Fruit fly (Drosophila melanogaster): ENCODE results near the gene CG43220.

Gene CG43220

DNA sequence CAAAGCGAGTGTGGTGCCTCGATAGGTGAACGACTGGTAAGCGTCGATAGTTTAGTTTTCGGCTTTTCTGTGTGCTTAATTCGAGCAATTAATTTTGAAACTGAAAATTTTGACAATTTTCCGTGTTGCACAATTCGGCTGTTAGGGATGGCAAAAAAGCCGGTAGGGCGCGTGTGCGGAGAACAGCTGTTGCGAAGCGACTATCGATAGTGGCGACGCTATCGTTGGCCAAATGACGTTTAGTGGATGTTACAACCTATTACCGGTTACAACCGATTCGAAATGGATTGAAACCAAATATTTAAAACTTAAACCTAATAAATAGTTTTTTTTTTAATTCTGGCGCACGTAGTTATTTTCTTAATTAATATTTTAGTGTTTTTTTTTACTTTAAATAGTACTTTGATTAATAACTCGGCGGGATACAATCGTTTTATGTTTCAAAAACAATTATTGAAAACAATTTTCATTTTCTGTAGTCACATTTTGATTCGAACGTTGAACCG is 14.6 kb downstream of the CG43220 start, which contains the start of the genes mEFTs and Dhc36C (continued):
- TF ChIP-seq al (GFP tag; IDR thresholded peaks at IDR 0.05) (no peak), Sox100B (GFP tag; optimal IDR thresholded peaks at IDR 0.05) (no peak), CG13123 (GFP tag; optimal IDR thresholded peaks at IDR 0.05) (no peak), CG14860 (GFP tag; IDR thresholded peaks at IDR 0.05; ENCODE audit: partially characterized antibody) (peak; percentile 72), HLH54F (GFP tag; optimal IDR thresholded peaks at IDR 0.05) (no peak), D19A (tag; optimal IDR thresholded peaks at IDR 0.05) (no peak), lbe (GFP tag; optimal IDR thresholded peaks at IDR 0.05) (no peak), NfI (GFP tag; optimal IDR thresholded peaks at IDR 0.05) (no peak), CG31365 (tag; optimal IDR thresholded peaks at IDR 0.05) (no peak), hbn (GFP tag; IDR thresholded peaks at IDR 0.05; ENCODE audit: partially characterized antibody) (peak; percentile 60), unpg (GFP tag; optimal IDR thresholded peaks at IDR 0.05) (no peak), slbo (GFP tag; IDR thresholded peaks at IDR 0.05) (peak; percentile 39), seq (GFP tag; IDR thresholded peaks at IDR 0.05) (no peak), CG10543 (GFP tag; optimal IDR thresholded peaks at IDR 0.05) (no peak), emc (GFP tag; optimal IDR thresholded peaks at IDR 0.05) (no peak), CG9876 (GFP tag; optimal IDR thresholded peaks at IDR 0.05) (no peak), CG8089 (GFP tag; optimal IDR thresholded peaks at IDR 0.05) (no peak), Dfd (GFP tag; optimal IDR thresholded peaks at IDR 0.05) (no peak), Dref (GFP tag; IDR thresholded peaks at IDR 0.05) (peak; percentile 83), tin (GFP tag; optimal IDR thresholded peaks at IDR 0.05) (no peak), croc (GFP tag; conservative IDR thresholded peaks at IDR 0.05) (no peak), CG3995 (GFP tag; optimal IDR thresholded peaks at IDR 0.05) (no peak), sens-2 (GFP tag; IDR thresholded peaks at IDR 0.05) (no peak), Hr3 (GFP tag; optimal IDR thresholded peaks at IDR 0.05) (no peak), CG12744 (GFP tag; optimal IDR thresholded peaks at IDR 0.05) (no peak), Kr (GFP tag; optimal IDR thresholded peaks at IDR 0.05) (no peak), CG2116 (GFP tag; optimal IDR thresholded peaks at IDR 0.05) (peak; percentile 63), GATAe (GFP tag; conservative IDR thresholded peaks at IDR 0.05) (no peak), Mrtf (GFP tag; IDR thresholded peaks at IDR 0.05) (no peak), crp (GFP tag; optimal IDR thresholded peaks at IDR 0.05) (peak; percentile 82 to 97), schlank (tag; optimal IDR thresholded peaks at IDR 0.05) (no peak), CG6683 (GFP tag; optimal IDR thresholded peaks at IDR 0.05) (no peak), H2.0 (GFP tag; IDR thresholded peaks at IDR 0.05) (no peak), Antp (GFP tag; optimal IDR thresholded peaks at IDR 0.05) (no peak), gce (GFP tag; IDR thresholded peaks at IDR 0.05) (no peak), Hand (GFP tag; optimal IDR thresholded peaks at IDR 0.05) (no peak), CG10274 (GFP tag; optimal IDR thresholded peaks at IDR 0.05) (no peak), D (optimal IDR thresholded peaks at IDR 0.05) (no peak), D (GFP tag; optimal IDR thresholded peaks at IDR 0.05) (no peak), CG1832 (GFP tag; optimal IDR thresholded peaks at IDR 0.05) (no peak), CoRest (tag; optimal IDR thresholded peaks at IDR 0.05) (no peak), CG3065 (GFP tag; optimal IDR thresholded peaks at IDR 0.05) (no peak), Hmx (GFP tag; optimal IDR thresholded peaks at IDR 0.05) (no peak), pum (GFP tag; optimal IDR thresholded peaks at IDR 0.05) (no peak), btn (GFP tag; optimal IDR thresholded peaks at IDR 0.05) (no peak), CG4282 (GFP tag; optimal IDR thresholded peaks at IDR 0.05) (no peak), Trl (optimal IDR thresholded peaks at IDR 0.05) (no peak), Trl (GFP tag; optimal IDR thresholded peaks at IDR 0.05) (no peak), CG4730 (GFP tag; IDR thresholded peaks at IDR 0.05) (no peak), prd (optimal IDR thresholded peaks at IDR 0.05) (no peak), prd (GFP tag; IDR thresholded peaks at IDR 0.05) (no peak), so (GFP tag; IDR thresholded peaks at IDR 0.05) (no peak), ap (GFP tag; IDR thresholded peaks at IDR 0.05) (no peak)
